Fruit fly (Drosophila melanogaster) whole organism, embryonic: Measurements from ENCODE around the gene CG18765.

Source experiments
- Atf3 ChIP-seq: fragments of 200-800 bp; sonication (Bioruptor generic); optimal IDR thresholded peaks from 3 replicates; lab custom pipeline; 2016; ENCODE audit warnings: missing biosample characterization, missing genetic modification characterization
- CG10543 ChIP-seq: fragments of 200-800 bp; sonication (Bioruptor generic); optimal IDR thresholded peaks from 3 replicates; lab custom pipeline; 2017; ENCODE audit warnings: missing biosample characterization, mild to moderate bottlenecking, missing genetic modification characterization, moderate library complexity
- CG12391 ChIP-seq: fragments of 200-800 bp; sonication (Bioruptor generic); optimal IDR thresholded peaks from 3 replicates; lab custom pipeline; 2018; ENCODE audit warnings: missing biosample characterization, mild to moderate bottlenecking, missing genetic modification characterization, moderate library complexity
- CG13287 ChIP-seq: fragments of 200-800 bp; sonication (Bioruptor generic); IDR thresholded peaks from 2 replicates; pipeline ENCODE4 v1.3.6; 2022; ENCODE audit warnings: missing biosample characterization, missing genetic modification characterization; ENCODE audit not compliant: partially characterized antibody
- CG13296 ChIP-seq: fragments of 200-800 bp; sonication (Bioruptor generic); optimal IDR thresholded peaks from 3 replicates; lab custom pipeline; 2018; ENCODE audit warnings: missing biosample characterization, mild to moderate bottlenecking, missing genetic modification characterization
- CG13894 ChIP-seq: fragments of 200-800 bp; sonication (Bioruptor generic); optimal IDR thresholded peaks from 3 replicates; lab custom pipeline; 2018; ENCODE audit warnings: missing biosample characterization, mild to moderate bottlenecking, missing genetic modification characterization, moderate library complexity
- CG15514 ChIP-seq: fragments of 200-800 bp; sonication (Bioruptor generic); optimal IDR thresholded peaks from 3 replicates; lab custom pipeline; 2017; ENCODE audit warnings: missing biosample characterization, missing genetic modification characterization, mild to moderate bottlenecking, moderate library complexity, missing genetic modification reagents
- CG16813 ChIP-seq: fragments of 200-800 bp; sonication (Bioruptor generic); IDR thresholded peaks from 3 replicates; pipeline ENCODE4 v1.3.6; 2022; ENCODE audit warnings: missing biosample characterization, missing genetic modification characterization; ENCODE audit not compliant: partially characterized antibody
- CG17359 ChIP-seq: fragments of 200-800 bp; sonication (Bioruptor generic); optimal IDR thresholded peaks from 3 replicates; lab custom pipeline; 2018; ENCODE audit warnings: missing biosample characterization, mild to moderate bottlenecking, missing genetic modification characterization, moderate library complexity
- CG18476 ChIP-seq: fragments of 200-800 bp; sonication (Bioruptor generic); optimal IDR thresholded peaks from 2 replicates; lab custom pipeline; 2016; ENCODE audit warnings: missing biosample characterization, mild to moderate bottlenecking, missing genetic modification characterization
- CG2678 ChIP-seq: fragments of 200-800 bp; sonication (Bioruptor generic); optimal IDR thresholded peaks from 3 replicates; lab custom pipeline; 2019; ENCODE audit warnings: missing biosample characterization, mild to moderate bottlenecking, missing genetic modification characterization, moderate library complexity
- CG2712 ChIP-seq: fragments of 200-800 bp; optimal IDR thresholded peaks from 3 replicates; lab custom pipeline; 2019; ENCODE audit warnings: missing biosample characterization, mild to moderate bottlenecking, missing genetic modification characterization, moderate library complexity
- CG3281 ChIP-seq: fragments of 200-800 bp; sonication (Bioruptor generic); optimal IDR thresholded peaks from 3 replicates; lab custom pipeline; 2017; ENCODE audit warnings: missing biosample characterization, mild to moderate bottlenecking, missing genetic modification characterization
- CG33213 ChIP-seq: fragments of 200-800 bp; sonication (Bioruptor generic); optimal IDR thresholded peaks from 3 replicates; lab custom pipeline; 2016; ENCODE audit warnings: missing biosample characterization, missing genetic modification characterization
- CG34376 ChIP-seq: fragments of 200-800 bp; sonication (Bioruptor generic); optimal IDR thresholded peaks from 2 replicates; lab custom pipeline; 2018; ENCODE audit warnings: missing biosample characterization, mild to moderate bottlenecking, missing genetic modification characterization
- CG5180 ChIP-seq: fragments of 200-800 bp; sonication (Bioruptor generic); optimal IDR thresholded peaks from 3 replicates; lab custom pipeline; 2017; ENCODE audit warnings: missing biosample characterization, missing genetic modification characterization, mild to moderate bottlenecking, moderate library complexity, missing genetic modification reagents
- CG6175 ChIP-seq: fragments of 200-800 bp; sonication (Bioruptor generic); IDR thresholded peaks from 3 replicates; pipeline ENCODE4 v1.3.6; 2022; ENCODE audit warnings: missing biosample characterization, missing genetic modification characterization
- CG6683 ChIP-seq: fragments of 200-800 bp; sonication (Bioruptor generic); optimal IDR thresholded peaks from 2 replicates; lab custom pipeline; 2017; ENCODE audit warnings: missing biosample characterization, mild to moderate bottlenecking, missing genetic modification characterization, missing genetic modification reagents
- CG6813 ChIP-seq: fragments of 200-800 bp; sonication (Bioruptor generic); optimal IDR thresholded peaks from 2 replicates; lab custom pipeline; 2017; ENCODE audit warnings: missing biosample characterization, missing genetic modification characterization, mild to moderate bottlenecking, moderate library complexity, missing genetic modification reagents
- CG8290 ChIP-seq, 3 experiments: fragments of 200-800 bp; sonication (Bioruptor generic); optimal IDR thresholded peaks; 2 replicates each; lab custom pipeline; 2016 to 2019; ENCODE audit warnings: missing biosample characterization in 3 of 3, missing genetic modification characterization in 3 of 3, mild to moderate bottlenecking in 2 of 3, moderate library complexity in 1 of 3
- Dek ChIP-seq: fragments of 200-800 bp; sonication (Bioruptor generic); optimal IDR thresholded peaks from 3 replicates; lab custom pipeline; 2019; ENCODE audit warnings: missing biosample characterization, mild to moderate bottlenecking, missing genetic modification characterization, moderate library complexity
- Fer1 ChIP-seq: fragments of 200-800 bp; sonication (Bioruptor generic); optimal IDR thresholded peaks from 2 replicates; lab custom pipeline; 2017; ENCODE audit warnings: missing biosample characterization, mild to moderate bottlenecking, missing genetic modification characterization
- GATAe ChIP-seq: fragments of 200-800 bp; sonication (Bioruptor generic); conservative IDR thresholded peaks from 2 replicates; pipeline ENCODE4 v1.3.6; 2022; ENCODE audit warnings: missing biosample characterization, missing genetic modification characterization
- Hand ChIP-seq: fragments of 200-800 bp; sonication (Bioruptor generic); optimal IDR thresholded peaks from 2 replicates; lab custom pipeline; 2017; ENCODE audit warnings: mild to moderate bottlenecking, missing biosample characterization, missing genetic modification reagents, missing genetic modification characterization
- Hr78 ChIP-seq, 2 experiments: fragments of 200-800 bp in 1 of 2; fragments of >200 bp in 1 of 2; sonication (Bioruptor generic) in 1 of 2; optimal IDR thresholded peaks; 2 replicates each; lab custom pipeline; 2017 to 2019; ENCODE audit warnings: missing biosample characterization in 2 of 2, missing genetic modification characterization in 2 of 2, mild to moderate bottlenecking in 1 of 2, moderate library complexity in 1 of 2
- Lpt ChIP-seq: fragments of >200 bp; optimal IDR thresholded peaks from 2 replicates; lab custom pipeline; 2018; ENCODE audit warnings: missing biosample characterization, missing genetic modification characterization
- Med ChIP-seq: fragments of 200-800 bp; sonication (Bioruptor generic); peaks from one replicate; lab custom pipeline; 2016; ENCODE audit warnings: missing biosample characterization, missing genetic modification characterization, mild to moderate bottlenecking, inconsistent platforms, moderate library complexity
- NfI ChIP-seq: fragments of 200-800 bp; sonication (Bioruptor generic); optimal IDR thresholded peaks from 3 replicates; lab custom pipeline; 2018; ENCODE audit warnings: missing biosample characterization, mild to moderate bottlenecking, missing genetic modification characterization, moderate library complexity
- Rx ChIP-seq: fragments of 200-800 bp; sonication (Bioruptor generic); IDR thresholded peaks from 2 replicates; pipeline ENCODE4 v1.3.6; 2022; ENCODE audit warnings: missing biosample characterization, missing genetic modification characterization
- cwo ChIP-seq: fragments of 200-800 bp; sonication (Bioruptor generic); optimal IDR thresholded peaks from 3 replicates; lab custom pipeline; 2017; ENCODE audit warnings: missing biosample characterization, missing genetic modification characterization, mild to moderate bottlenecking, moderate library complexity, missing genetic modification reagents
- dati ChIP-seq: fragments of 200-800 bp; sonication (Bioruptor generic); IDR thresholded peaks from 2 replicates; pipeline ENCODE4 v1.3.6; 2022; ENCODE audit warnings: missing biosample characterization, missing genetic modification characterization
- exex ChIP-seq: fragments of 200-800 bp; sonication (Bioruptor generic); optimal IDR thresholded peaks from 4 replicates; lab custom pipeline; 2018; ENCODE audit warnings: missing biosample characterization, mild to moderate bottlenecking, missing genetic modification characterization, moderate library complexity
- ftz-f1 ChIP-seq: fragments of 200-800 bp; sonication (Bioruptor generic); optimal IDR thresholded peaks from 2 replicates; lab custom pipeline; 2016; ENCODE audit warnings: missing biosample characterization, missing genetic modification characterization
- grn ChIP-seq: fragments of 200-800 bp; sonication (Bioruptor generic); optimal IDR thresholded peaks from 3 replicates; lab custom pipeline; 2017; ENCODE audit warnings: missing biosample characterization, missing genetic modification characterization
- hkb ChIP-seq, 2 experiments: fragments of 200-800 bp in 1 of 2; fragments of >200 bp in 1 of 2; sonication (Bioruptor generic) in 1 of 2; IDR thresholded peaks in 1 of 2; optimal IDR thresholded peaks in 1 of 2; 2 replicates each; pipeline versions ENCODE4 v1.3.6 to Lab custom; 2017 to 2022; ENCODE audit warnings: missing biosample characterization in 1 of 2, missing genetic modification characterization in 1 of 2
- lab ChIP-seq: fragments of 200-800 bp; sonication (Bioruptor generic); optimal IDR thresholded peaks from 3 replicates; lab custom pipeline; 2017; ENCODE audit warnings: missing biosample characterization, missing genetic modification characterization, mild to moderate bottlenecking, moderate library complexity, missing genetic modification reagents
- lbe ChIP-seq: fragments of 200-800 bp; sonication (Bioruptor generic); optimal IDR thresholded peaks from 2 replicates; lab custom pipeline; 2016; ENCODE audit warnings: missing biosample characterization, mild to moderate bottlenecking, missing genetic modification characterization
- mirr ChIP-seq: fragments of 200-800 bp; sonication (Bioruptor generic); optimal IDR thresholded peaks from 3 replicates; lab custom pipeline; 2018; ENCODE audit warnings: missing biosample characterization, mild to moderate bottlenecking, missing genetic modification characterization
- scrt ChIP-seq: fragments of 200-800 bp; sonication (Bioruptor generic); optimal IDR thresholded peaks from 2 replicates; lab custom pipeline; 2018; ENCODE audit warnings: missing biosample characterization, mild to moderate bottlenecking, missing genetic modification characterization, moderate library complexity
- sens ChIP-seq: fragments of 200-800 bp; sonication (Bioruptor generic); peaks from one replicate; lab custom pipeline; 2016; ENCODE audit warnings: missing biosample characterization, missing genetic modification characterization
- seq ChIP-seq: fragments of 200-800 bp; sonication (Bioruptor generic); IDR thresholded peaks from 2 replicates; pipeline ENCODE4 v1.3.6; 2022; ENCODE audit warnings: missing biosample characterization, missing genetic modification characterization
- unpg ChIP-seq: fragments of 200-800 bp; sonication (Bioruptor generic); optimal IDR thresholded peaks from 3 replicates; lab custom pipeline; 2018; ENCODE audit warnings: missing biosample characterization, mild to moderate bottlenecking, missing genetic modification characterization, moderate library complexity

The CG18765 gene

DNA sequence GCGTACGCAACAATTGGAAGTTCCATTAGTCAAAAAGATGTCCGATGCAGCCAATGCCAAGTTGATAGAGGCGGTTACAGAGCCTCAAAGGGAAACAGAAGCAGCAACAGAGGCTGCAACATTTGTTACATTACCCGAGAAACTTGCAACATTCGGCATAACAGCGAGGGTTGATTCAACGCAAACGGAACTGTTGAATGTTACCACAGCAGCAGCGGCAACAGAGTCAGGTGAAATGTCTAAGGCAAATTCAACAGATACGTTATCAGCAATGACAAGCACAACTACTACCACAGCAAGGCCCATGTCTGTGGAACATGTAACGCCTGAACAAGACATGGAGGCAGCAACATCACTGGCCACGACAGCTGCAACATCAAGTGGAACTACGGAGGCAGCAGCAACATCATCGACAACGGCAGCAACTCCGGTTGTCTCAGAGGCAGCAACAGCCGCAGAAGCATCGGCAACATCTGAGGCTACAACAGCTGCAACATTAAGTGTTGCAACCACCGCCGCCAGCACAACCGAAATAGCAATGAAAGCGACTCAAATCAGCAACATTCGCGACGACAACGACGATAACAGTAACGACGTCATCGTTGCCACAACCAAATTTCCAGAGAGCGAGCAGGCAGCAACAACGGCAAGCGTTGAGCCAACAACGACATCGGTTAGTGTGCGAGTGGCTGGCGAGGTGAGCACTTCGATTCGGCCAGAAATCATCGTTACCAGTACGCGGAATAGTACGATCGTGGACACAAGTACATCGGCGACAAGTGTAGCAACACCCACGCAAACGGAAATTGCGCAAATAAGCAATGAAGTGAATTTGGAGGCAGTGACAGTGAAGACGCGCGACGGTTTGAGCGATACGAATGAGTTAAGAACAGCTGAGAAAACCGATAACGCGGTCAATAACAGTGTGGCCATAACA is 22.3 kb downstream of the CG18765 start (continued):
- TF ChIP-seq ftz-f1 (GFP tag; lab: Kevin White, UChicago), result no peak
- TF ChIP-seq CG33213 (GFP tag; lab: Kevin White, UChicago), result no peak
- TF ChIP-seq hkb (optimal IDR thresholded peaks at IDR 0.05; lab: Kevin White, UChicago), result peak; percentile 96
- TF ChIP-seq hkb (GFP tag; IDR thresholded peaks at IDR 0.05; lab: Robert Waterston, UW), result 0 out of 2 replicates have a peak, but pooled peaks have one; percentile 19
- TF ChIP-seq CG13287 (GFP tag; lab: Robert Waterston, UW), result 0 out of 2 replicates have a peak, but pooled peaks have one; percentile 15
- TF ChIP-seq CG13296 (GFP tag; lab: Kevin White, UChicago), result peak; percentile 0
- TF ChIP-seq CG10543 (GFP tag; lab: Kevin White, UChicago), result peak; percentile 23
- peak; percentile 66 for TF ChIP-seq Med (GFP tag; lab: Kevin White, UChicago)
- peak; percentile 6 for TF ChIP-seq cwo (GFP tag; lab: Kevin White, UChicago)
- peak; percentile 77 for TF ChIP-seq CG5180
- TF ChIP-seq CG16813 (GFP tag; lab: Robert Waterston, UW), result 0 out of 3 replicates have a peak, but pooled peaks have one; percentile 10

- TF ChIP-seq CG12391 (tag; lab: Kevin White, UChicago), result peak; percentile 3
- 0 out of 3 replicates have a peak, but pooled peaks have one; percentile 10 for TF ChIP-seq CG6175 (GFP tag; lab: Robert Waterston, UW)
- peak; percentile 4 for TF ChIP-seq unpg (GFP tag; lab: Kevin White, UChicago)
- TF ChIP-seq Atf3 (GFP tag; lab: Kevin White, UChicago), result no peak
- TF ChIP-seq Hr78 (GFP tag; optimal IDR thresholded peaks at IDR 0.05; lab: Kevin White, UChicago), result peak in 1 of 2 experiments; percentile 63
- TF ChIP-seq mirr (GFP tag; lab: Kevin White, UChicago), result peak; percentile 82
- TF ChIP-seq CG6683, result no peak
- peak; percentile 78 for TF ChIP-seq GATAe (GFP tag; lab: Robert Waterston, UW)
- no peak for TF ChIP-seq CG8290 (GFP tag; optimal IDR thresholded peaks at IDR 0.05; lab: Kevin White, UChicago)
- TF ChIP-seq CG8290 (tag; optimal IDR thresholded peaks at IDR 0.05; lab: Kevin White, UChicago), result peak in 1 of 2 experiments; percentile 6
- peak; percentile 34 for TF ChIP-seq CG17359 (tag; lab: Kevin White, UChicago)
- no peak for TF ChIP-seq Lpt (GFP tag; lab: Kevin White, UChicago)
- no peak for TF ChIP-seq NfI (GFP tag; lab: Kevin White, UChicago)
- peak; percentile 95 for TF ChIP-seq exex
- TF ChIP-seq CG2712 (tag; lab: Kevin White, UChicago), result no peak
- peak; percentile 11 for TF ChIP-seq CG13894 (tag; lab: Kevin White, UChicago)
- TF ChIP-seq CG6813, result peak; percentile 19
- TF ChIP-seq CG18476, result peak; percentile 32
- peak; percentile 38 for TF ChIP-seq CG15514 (GFP tag; lab: Kevin White, UChicago)
- TF ChIP-seq scrt (GFP tag; lab: Kevin White, UChicago), result peak; percentile 2
- TF ChIP-seq lbe (GFP tag; lab: Kevin White, UChicago), result peak; percentile 45
- TF ChIP-seq seq (GFP tag; lab: Robert Waterston, UW), result 0 out of 2 replicates have a peak, but pooled peaks have one; percentile 10
- peak; percentile 41 for TF ChIP-seq Dek (tag; lab: Kevin White, UChicago)
- peak; percentile 42 for TF ChIP-seq lab (GFP tag; lab: Kevin White, UChicago)
- TF ChIP-seq CG34376 (GFP tag; lab: Kevin White, UChicago), result peak; percentile 91
- peak; percentile 42 for TF ChIP-seq CG2678 (tag; lab: Kevin White, UChicago)
- TF ChIP-seq grn, result peak; percentile 35
- TF ChIP-seq Rx (GFP tag; lab: Robert Waterston, UW), result no peak
- peak; percentile 65 for TF ChIP-seq sens (GFP tag; lab: Kevin White, UChicago)
- TF ChIP-seq Hand, result no peak
- TF ChIP-seq CG10543 (GFP tag; lab: Kevin White, UChicago), result peak; percentile 25
- TF ChIP-seq CG3281 (GFP tag; lab: Kevin White, UChicago), result peak; percentile 18
- TF ChIP-seq dati (GFP tag; lab: Robert Waterston, UW), result no peak
- peak; percentile 39 for TF ChIP-seq Fer1 (GFP tag; lab: Kevin White, UChicago)
Observed at dm6 chr3R:11665925-11666687, 25.5 kb downstream of the CG18765 start.
